Worm (Caenorhabditis elegans) whole organism, L4/young adult: ENCODE measurements around the gene T19C3.5.

ENCODE experiments used
- W03F9.2 ChIP-seq: fragments of 150-350 bp; optimal IDR thresholded peaks from 2 replicates; lab custom pipeline; 2014; ENCODE audit warnings: missing biosample characterization, missing genetic modification characterization
- dao-5 ChIP-seq: sonication (generic microtip); optimal IDR thresholded peaks from 2 replicates; lab custom pipeline; 2016; ENCODE audit warnings: missing genotype, missing genetic modification characterization, moderate library complexity, missing compliant biosample characterization
- him-1 ChIP-seq: sonication (generic microtip); optimal IDR thresholded peaks from 2 replicates; lab custom pipeline; 2016; ENCODE audit warnings: missing genotype, missing genetic modification reagents, missing genetic modification characterization, missing compliant biosample characterization

DNA sequence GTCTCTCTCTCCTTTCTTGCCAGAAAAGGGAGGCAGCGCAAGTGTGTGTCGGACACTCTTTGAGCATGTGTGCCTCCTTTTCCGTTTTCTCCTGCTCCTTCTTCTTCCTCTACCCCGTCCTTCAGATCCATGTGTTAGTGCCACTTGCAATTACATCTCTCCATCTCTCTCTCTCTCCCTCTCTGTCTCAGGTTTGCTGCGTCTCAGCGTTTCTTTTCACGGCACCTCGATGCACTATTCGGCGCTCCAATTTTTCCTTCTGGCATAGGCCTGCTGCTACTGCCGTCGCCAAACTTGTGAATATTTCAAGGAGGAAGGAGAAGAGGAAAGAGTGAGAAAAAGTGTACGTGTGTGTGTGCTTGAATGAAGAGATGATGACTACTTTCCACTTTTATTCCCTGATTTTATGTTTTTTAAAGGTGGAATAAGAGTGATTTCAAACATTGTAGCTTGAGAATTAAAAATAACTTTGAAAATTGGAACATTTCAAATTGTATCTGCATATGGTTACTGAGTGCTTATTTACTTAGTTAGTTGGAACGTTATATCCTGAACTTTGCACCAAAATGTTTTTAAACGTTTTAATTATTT is 40.7 kb upstream of the T19C3.5 start, which contains the start of gene W02B3.3:
- TF ChIP-seq dao-5 (tag; lab: Kevin White, UChicago) (no peak), him-1 (peak; percentile 97), W03F9.2 (tag; lab: Kevin White, UChicago) (no peak)
